Worm (Caenorhabditis elegans) whole organism, mixed stage, embryonic: ENCODE measurements around the gene cyl-1.

Source experiments
- M03D4.4 ChIP-seq: sonication (generic microtip); optimal IDR thresholded peaks from 2 replicates; lab custom pipeline; 2017; ENCODE audit warnings: mild to moderate bottlenecking, missing genetic modification characterization, missing compliant biosample characterization
- bed-3 ChIP-seq: fragments of 200-800 bp; sonication (Bioruptor generic); optimal IDR thresholded peaks from 3 replicates; lab custom pipeline; 2018; ENCODE audit warnings: mild to moderate bottlenecking, missing genetic modification characterization, moderate library complexity, missing compliant biosample characterization
- blmp-1 ChIP-seq: fragments of 150-350 bp; optimal IDR thresholded peaks from 2 replicates; lab custom pipeline; 2014; ENCODE audit warnings: missing biosample characterization, missing genetic modification characterization
- ceh-39 ChIP-seq: fragments of 150-350 bp; optimal IDR thresholded peaks from 2 replicates; lab custom pipeline; 2014; ENCODE audit warnings: missing biosample characterization, missing genetic modification characterization
- ceh-43 ChIP-seq: fragments of 200-800 bp; sonication (Bioruptor generic); optimal IDR thresholded peaks from 2 replicates; lab custom pipeline; 2018; ENCODE audit warnings: mild to moderate bottlenecking, missing genetic modification characterization, moderate library complexity, missing compliant biosample characterization
- ceh-83 ChIP-seq: fragments of 200-800 bp; sonication (Bioruptor generic); optimal IDR thresholded peaks from 2 replicates; lab custom pipeline; 2018; ENCODE audit warnings: mild to moderate bottlenecking, missing genetic modification characterization, missing compliant biosample characterization
- ces-1 ChIP-seq: fragments of 150-350 bp; optimal IDR thresholded peaks from 2 replicates; lab custom pipeline; 2014; ENCODE audit warnings: missing biosample characterization, missing genetic modification reagents, missing genetic modification characterization
- cnd-1 ChIP-seq: fragments of 200-800 bp; sonication (Bioruptor generic); optimal IDR thresholded peaks from 2 replicates; lab custom pipeline; 2018; ENCODE audit warnings: mild to moderate bottlenecking, missing genetic modification characterization, missing compliant biosample characterization
- drap-1 ChIP-seq: fragments of 200-800 bp; sonication (Bioruptor generic); optimal IDR thresholded peaks from 3 replicates; lab custom pipeline; 2018; ENCODE audit warnings: mild to moderate bottlenecking, missing genetic modification characterization, missing compliant biosample characterization
- elt-1 ChIP-seq: sonication (generic microtip); optimal IDR thresholded peaks from 2 replicates; lab custom pipeline; 2017; ENCODE audit warnings: missing genetic modification characterization, mild to moderate bottlenecking, missing compliant biosample characterization, antibody characterized with exemption, moderate library complexity, borderline replicate concordance; ENCODE audit not compliant: insufficient read depth
- elt-3 ChIP-seq: fragments of 150-350 bp; optimal IDR thresholded peaks from 2 replicates; lab custom pipeline; 2014; ENCODE audit warnings: missing biosample characterization, missing genetic modification characterization
- flh-1 ChIP-seq: fragments of 200-800 bp; sonication (Bioruptor generic); optimal IDR thresholded peaks from 2 replicates; lab custom pipeline; 2018; ENCODE audit warnings: mild to moderate bottlenecking, missing genetic modification characterization, moderate library complexity, missing compliant biosample characterization
- ham-2 ChIP-seq: fragments of 200-800 bp; sonication (Bioruptor generic); optimal IDR thresholded peaks from 2 replicates; lab custom pipeline; 2018; ENCODE audit warnings: mild to moderate bottlenecking, missing genetic modification characterization, missing compliant biosample characterization
- hlh-1 ChIP-seq: fragments of 150-350 bp; optimal IDR thresholded peaks from 2 replicates; lab custom pipeline; 2014; ENCODE audit warnings: missing biosample characterization, missing genetic modification reagents, missing genetic modification characterization
- lin-13 ChIP-seq: fragments of 150-350 bp; optimal IDR thresholded peaks from 2 replicates; lab custom pipeline; 2014; ENCODE audit warnings: missing biosample characterization, missing genetic modification characterization
- lin-32 ChIP-seq: fragments of 200-800 bp; sonication (Bioruptor generic); optimal IDR thresholded peaks from 2 replicates; lab custom pipeline; 2018; ENCODE audit warnings: mild to moderate bottlenecking, missing genetic modification characterization, missing compliant biosample characterization
- lsy-2 ChIP-seq: fragments of 150-350 bp; optimal IDR thresholded peaks from 2 replicates; lab custom pipeline; 2014; ENCODE audit warnings: missing biosample characterization, missing genetic modification characterization
- mab-5 ChIP-seq: fragments of 150-350 bp; optimal IDR thresholded peaks from 2 replicates; lab custom pipeline; 2014; ENCODE audit warnings: missing biosample characterization, missing genetic modification characterization
- mep-1 ChIP-seq: fragments of 150-350 bp; optimal IDR thresholded peaks from 2 replicates; lab custom pipeline; 2017; ENCODE audit warnings: missing biosample characterization, missing genetic modification reagents, missing genetic modification characterization, inconsistent platforms
- mls-2 ChIP-seq: sonication (generic microtip); optimal IDR thresholded peaks from 2 replicates; lab custom pipeline; 2016; ENCODE audit warnings: mild to moderate bottlenecking, missing genetic modification characterization, moderate library complexity, missing compliant biosample characterization
- nhr-12 ChIP-seq: fragments of 150-350 bp; optimal IDR thresholded peaks from 2 replicates; lab custom pipeline; 2014; ENCODE audit warnings: missing biosample characterization, missing genetic modification characterization
- nhr-2 ChIP-seq: fragments of 150-350 bp; optimal IDR thresholded peaks from 2 replicates; lab custom pipeline; 2014; ENCODE audit warnings: missing biosample characterization, missing genetic modification characterization
- nhr-237 ChIP-seq: fragments of 150-350 bp; optimal IDR thresholded peaks from 2 replicates; lab custom pipeline; 2014; ENCODE audit warnings: missing biosample characterization, missing genetic modification characterization
- nhr-28 ChIP-seq: fragments of 150-350 bp; optimal IDR thresholded peaks from 2 replicates; lab custom pipeline; 2014; ENCODE audit warnings: missing biosample characterization, missing genetic modification characterization
- nhr-76 ChIP-seq: sonication (generic microtip); optimal IDR thresholded peaks from 2 replicates; lab custom pipeline; 2017; ENCODE audit warnings: missing biosample characterization, missing genetic modification characterization
- pha-4 ChIP-seq: fragments of 150-350 bp; optimal IDR thresholded peaks from 2 replicates; lab custom pipeline; 2018; ENCODE audit warnings: missing biosample characterization, missing genetic modification reagents, missing genetic modification characterization
- sem-2 ChIP-seq: fragments of 200-800 bp; sonication (Bioruptor generic); optimal IDR thresholded peaks from 2 replicates; lab custom pipeline; 2018; ENCODE audit warnings: mild to moderate bottlenecking, missing genetic modification characterization, missing compliant biosample characterization
- snpc-4 ChIP-seq: fragments of 150-350 bp; optimal IDR thresholded peaks from 2 replicates; lab custom pipeline; 2014; ENCODE audit warnings: missing biosample characterization, missing genetic modification characterization
- sptf-1 ChIP-seq: sonication (generic microtip); optimal IDR thresholded peaks from 2 replicates; lab custom pipeline; 2017; ENCODE audit warnings: mild to moderate bottlenecking, missing genetic modification characterization, moderate library complexity, missing compliant biosample characterization
- tbx-8 ChIP-seq: fragments of 200-800 bp; sonication (Bioruptor generic); optimal IDR thresholded peaks from 2 replicates; lab custom pipeline; 2018; ENCODE audit warnings: mild to moderate bottlenecking, missing genetic modification characterization, moderate library complexity, missing compliant biosample characterization
- unc-120 ChIP-seq: sonication (generic microtip); optimal IDR thresholded peaks from 2 replicates; lab custom pipeline; 2017; ENCODE audit warnings: missing genetic modification characterization, missing compliant biosample characterization; ENCODE audit not compliant: poor library complexity, severe bottlenecking
- unc-39 ChIP-seq: fragments of 150-350 bp; optimal IDR thresholded peaks from 2 replicates; lab custom pipeline; 2014; ENCODE audit warnings: missing biosample characterization, missing genetic modification characterization
- unc-62 ChIP-seq: fragments of 150-350 bp; optimal IDR thresholded peaks from 2 replicates; lab custom pipeline; 2014; ENCODE audit warnings: missing biosample characterization, missing genetic modification reagents, missing genetic modification characterization
- zip-8 ChIP-seq: fragments of 150-350 bp; optimal IDR thresholded peaks from 2 replicates; lab custom pipeline; 2014; ENCODE audit warnings: missing biosample characterization, missing genetic modification characterization
- ztf-11 ChIP-seq: fragments of 150-350 bp; optimal IDR thresholded peaks from 2 replicates; lab custom pipeline; 2014; ENCODE audit warnings: missing biosample characterization, missing genetic modification characterization

Gene cyl-1

ce11 chrV:11993706-11994345, at the start of gene cyl-1, which contains the start of gene C52E4.7:
Gene cyl-1 (minus strand): TSS chrV:11993723.
Gene C52E4.7 (plus strand): TSS chrV:11994295.
- TF ChIP-seq nhr-12 (tag; lab: Kevin White, UChicago) (no peak), drap-1 (GFP tag; lab: Kevin White, UChicago) (no peak), lin-32 (GFP tag; lab: Kevin White, UChicago) (no peak), ham-2 (GFP tag; lab: Kevin White, UChicago) (no peak), M03D4.4 (no peak), ztf-11 (no peak), lin-13 (tag; lab: Kevin White, UChicago) (peak; percentile 49), bed-3 (no peak), nhr-76 (tag; lab: Kevin White, UChicago) (no peak), sptf-1 (tag; lab: Kevin White, UChicago) (no peak), mab-5 (no peak), ces-1 (GFP tag; lab: Kevin White, UChicago) (peak; percentile 42), unc-62 (GFP tag; lab: Kevin White, UChicago) (no peak), nhr-2 (tag; lab: Kevin White, UChicago) (no peak), pha-4 (peak; percentile 51), nhr-237 (tag; lab: Kevin White, UChicago) (peak; percentile 43), unc-120 (tag; lab: Kevin White, UChicago) (no peak), ceh-83 (no peak), zip-8 (tag; lab: Kevin White, UChicago) (no peak), elt-1 (tag; lab: Kevin White, UChicago) (no peak), ceh-43 (GFP tag; lab: Kevin White, UChicago) (no peak), snpc-4 (tag; lab: Kevin White, UChicago) (no peak), sem-2 (GFP tag; lab: Kevin White, UChicago) (no peak), mep-1 (tag; lab: Kevin White, UChicago) (peak; percentile 83), nhr-28 (tag; lab: Kevin White, UChicago) (no peak), blmp-1 (no peak), flh-1 (GFP tag; lab: Kevin White, UChicago) (no peak), lsy-2 (tag; lab: Kevin White, UChicago) (peak; percentile 9), unc-39 (tag; lab: Kevin White, UChicago) (no peak), tbx-8 (GFP tag; lab: Kevin White, UChicago) (no peak), hlh-1 (no peak), elt-3 (tag; lab: Kevin White, UChicago) (no peak), ceh-39 (tag; lab: Kevin White, UChicago) (peak; percentile 29), cnd-1 (tag; lab: Kevin White, UChicago) (no peak), mls-2 (tag; lab: Kevin White, UChicago) (no peak)
- TF ChIP-seq, all 35 proteins: peak for 7

- TF ChIP-seq mep-1 (tag; lab: Kevin White, UChicago): peak; percentile 53
- TF ChIP-seq nhr-237 (tag; lab: Kevin White, UChicago): peak; percentile 5
- TF ChIP-seq nhr-2 (tag; lab: Kevin White, UChicago): peak; percentile 13
- TF ChIP-seq flh-1 (GFP tag; lab: Kevin White, UChicago): no peak
- peak; percentile 39 for TF ChIP-seq lsy-2 (tag; lab: Kevin White, UChicago)
- no peak for TF ChIP-seq mls-2 (tag; lab: Kevin White, UChicago)
- no peak for TF ChIP-seq pha-4
- peak; percentile 61 for TF ChIP-seq ceh-39 (tag; lab: Kevin White, UChicago)
Measured at ce11 chrV:12040823-12041606, 47.5 kb upstream of the cyl-1 start, which contains the start of the genes kup-1 and F10C2.4. Gene kup-1 (minus strand): TSS chrV:12040873. Gene F10C2.4 (plus strand): TSS chrV:12041556.

- TF ChIP-seq mep-1 (tag; lab: Kevin White, UChicago) (no peak), zip-8 (tag; lab: Kevin White, UChicago) (no peak), mab-5 (no peak), lin-13 (tag; lab: Kevin White, UChicago) (no peak), ces-1 (GFP tag; lab: Kevin White, UChicago) (no peak), ceh-83 (no peak), mls-2 (tag; lab: Kevin White, UChicago) (peak; percentile 39), pha-4 (no peak), ham-2 (GFP tag; lab: Kevin White, UChicago) (no peak), ceh-39 (tag; lab: Kevin White, UChicago) (no peak), elt-1 (tag; lab: Kevin White, UChicago) (no peak), hlh-1 (no peak), lin-32 (GFP tag; lab: Kevin White, UChicago) (no peak), ceh-43 (GFP tag; lab: Kevin White, UChicago) (peak; percentile 51), nhr-76 (tag; lab: Kevin White, UChicago) (no peak), unc-39 (tag; lab: Kevin White, UChicago) (no peak), unc-120 (tag; lab: Kevin White, UChicago) (no peak), nhr-2 (tag; lab: Kevin White, UChicago) (peak; percentile 74)
Measured at ce11 chrV:12039755-12040154, 46.2 kb upstream of the cyl-1 start.
